Fruit fly (Drosophila melanogaster) whole organism, prepupa: ENCODE data around the gene CG3368.

Experiments used
- Blimp-1 ChIP-seq: fragments of 200-800 bp; sonication (Bioruptor generic); optimal IDR thresholded peaks from 3 replicates; lab custom pipeline; 2017; ENCODE audit warnings: missing biosample characterization, missing genetic modification characterization, mild to moderate bottlenecking, moderate library complexity, missing genetic modification reagents
- CG11294 ChIP-seq: fragments of 200-800 bp; sonication (Bioruptor generic); IDR thresholded peaks from 2 replicates; pipeline ENCODE4 v1.3.6; 2022; ENCODE audit warnings: missing biosample characterization, missing genetic modification characterization
- CG11762 ChIP-seq: fragments of 200-800 bp; sonication (Bioruptor generic); optimal IDR thresholded peaks from 3 replicates; lab custom pipeline; 2016; ENCODE audit warnings: missing biosample characterization, missing genetic modification characterization; ENCODE audit not compliant: insufficient read depth
- CG11902 ChIP-seq: fragments of 200-800 bp; sonication (Bioruptor generic); optimal IDR thresholded peaks from 3 replicates; lab custom pipeline; 2016; ENCODE audit warnings: missing biosample characterization, missing genetic modification characterization
- CG1621 ChIP-seq: fragments of 200-800 bp; sonication (Bioruptor generic); optimal IDR thresholded peaks from 3 replicates; lab custom pipeline; 2018; ENCODE audit warnings: missing biosample characterization, mild to moderate bottlenecking, missing genetic modification characterization
- CG3032 ChIP-seq: fragments of 200-800 bp; optimal IDR thresholded peaks from 2 replicates; lab custom pipeline; 2019; ENCODE audit warnings: missing biosample characterization, mild to moderate bottlenecking, missing genetic modification characterization, moderate library complexity
- CG34406 ChIP-seq: fragments of 200-800 bp; sonication (Bioruptor generic); optimal IDR thresholded peaks from 3 replicates; lab custom pipeline; 2016; ENCODE audit warnings: missing biosample characterization, missing genetic modification characterization
- CG3919 ChIP-seq: fragments of 200-800 bp; sonication (Bioruptor generic); optimal IDR thresholded peaks from 3 replicates; lab custom pipeline; 2016; ENCODE audit warnings: missing biosample characterization, missing genetic modification characterization
- CG4318 ChIP-seq: fragments of 200-800 bp; sonication (Bioruptor generic); optimal IDR thresholded peaks from 3 replicates; lab custom pipeline; 2017; ENCODE audit warnings: missing biosample characterization, mild to moderate bottlenecking, missing genetic modification characterization
- CG6276 ChIP-seq: fragments of 200-800 bp; sonication (Bioruptor generic); optimal IDR thresholded peaks from 2 replicates; lab custom pipeline; 2017; ENCODE audit warnings: missing biosample characterization, mild to moderate bottlenecking, missing genetic modification characterization
- CG6792 ChIP-seq: fragments of 200-800 bp; sonication (Bioruptor generic); optimal IDR thresholded peaks from 3 replicates; lab custom pipeline; 2016; ENCODE audit warnings: missing biosample characterization, missing genetic modification characterization
- CG6808 ChIP-seq: fragments of 200-800 bp; sonication (Bioruptor generic); optimal IDR thresholded peaks from 3 replicates; lab custom pipeline; 2017; ENCODE audit warnings: missing biosample characterization, missing genetic modification characterization, mild to moderate bottlenecking, moderate library complexity, missing genetic modification reagents
- CG6854 ChIP-seq: fragments of 200-800 bp; sonication (Bioruptor generic); optimal IDR thresholded peaks from 2 replicates; lab custom pipeline; 2017; ENCODE audit warnings: missing biosample characterization, mild to moderate bottlenecking, missing genetic modification characterization
- CG8319 ChIP-seq: fragments of 200-800 bp; sonication (Bioruptor generic); optimal IDR thresholded peaks from 3 replicates; lab custom pipeline; 2016; ENCODE audit warnings: missing biosample characterization, missing genetic modification characterization
- CG8632 ChIP-seq: fragments of 200-800 bp; sonication (Bioruptor generic); optimal IDR thresholded peaks from 3 replicates; lab custom pipeline; 2016; ENCODE audit warnings: missing biosample characterization, missing genetic modification characterization
- Eip75B ChIP-seq: fragments of 200-800 bp; sonication (Bioruptor generic); optimal IDR thresholded peaks from 3 replicates; lab custom pipeline; 2016; ENCODE audit warnings: missing biosample characterization, missing genetic modification characterization
- Eip78C ChIP-seq: fragments of 200-800 bp; sonication (Bioruptor generic); peaks from one replicate; lab custom pipeline; 2016; ENCODE audit warnings: missing biosample characterization, missing genetic modification characterization
- Eip93F ChIP-seq: fragments of 200-800 bp; sonication (Bioruptor generic); optimal IDR thresholded peaks from 2 replicates; lab custom pipeline; 2016; ENCODE audit warnings: missing biosample characterization, mild to moderate bottlenecking, missing genetic modification characterization
- Ets21C ChIP-seq: fragments of 200-800 bp; sonication (Bioruptor generic); optimal IDR thresholded peaks from 3 replicates; lab custom pipeline; 2016; ENCODE audit warnings: missing biosample characterization, missing genetic modification characterization
- Ets96B ChIP-seq: fragments of 200-800 bp; optimal IDR thresholded peaks from 2 replicates; lab custom pipeline; 2019; ENCODE audit warnings: missing biosample characterization, mild to moderate bottlenecking, missing genetic modification characterization, moderate library complexity
- Gug ChIP-seq: fragments of 200-800 bp; sonication (Bioruptor generic); IDR thresholded peaks from 2 replicates; pipeline ENCODE4 v1.3.6; 2022; ENCODE audit warnings: missing biosample characterization, missing genetic modification characterization
- Hr38 ChIP-seq: sonication (Bioruptor generic); optimal IDR thresholded peaks from 2 replicates; lab custom pipeline; 2016; ENCODE audit warnings: missing biosample characterization, missing genetic modification characterization
- Hr39 ChIP-seq: fragments of 200-800 bp; sonication (Bioruptor generic); optimal IDR thresholded peaks from 2 replicates; lab custom pipeline; 2016; ENCODE audit warnings: missing biosample characterization, missing genetic modification characterization
- Hr4 ChIP-seq: fragments of 200-800 bp; sonication (Bioruptor generic); optimal IDR thresholded peaks from 3 replicates; lab custom pipeline; 2016; ENCODE audit warnings: missing biosample characterization, missing genetic modification characterization
- Lpt ChIP-seq: fragments of 200-800 bp; sonication (Bioruptor generic); optimal IDR thresholded peaks from 3 replicates; lab custom pipeline; 2016; ENCODE audit warnings: missing biosample characterization, missing genetic modification characterization
- OdsH ChIP-seq: fragments of 200-800 bp; sonication (Bioruptor generic); optimal IDR thresholded peaks from 3 replicates; lab custom pipeline; 2016; ENCODE audit warnings: missing biosample characterization, missing genetic modification characterization
- Smox ChIP-seq: fragments of 200-800 bp; sonication (Bioruptor generic); optimal IDR thresholded peaks from 3 replicates; lab custom pipeline; 2016; ENCODE audit warnings: missing biosample characterization, missing genetic modification characterization
- Sox102F ChIP-seq: fragments of 200-800 bp; sonication (Bioruptor generic); optimal IDR thresholded peaks from 2 replicates; lab custom pipeline; 2016; ENCODE audit warnings: missing biosample characterization, mild to moderate bottlenecking, missing genetic modification characterization
- Sox14 ChIP-seq: fragments of 200-800 bp; sonication (Bioruptor generic); optimal IDR thresholded peaks from 3 replicates; lab custom pipeline; 2016; ENCODE audit warnings: missing biosample characterization, missing genetic modification characterization
- Sox15 ChIP-seq: fragments of 200-800 bp; sonication (Bioruptor generic); optimal IDR thresholded peaks from 3 replicates; lab custom pipeline; 2016; ENCODE audit warnings: missing biosample characterization, missing genetic modification characterization
- acj6 ChIP-seq: fragments of 200-800 bp; sonication (Bioruptor generic); optimal IDR thresholded peaks from 3 replicates; lab custom pipeline; 2016; ENCODE audit warnings: missing biosample characterization, missing genetic modification characterization
- cyc ChIP-seq: fragments of 200-800 bp; sonication (Bioruptor generic); optimal IDR thresholded peaks from 3 replicates; lab custom pipeline; 2016; ENCODE audit warnings: missing biosample characterization, missing genetic modification characterization
- dac ChIP-seq: fragments of 200-800 bp; sonication (Bioruptor generic); optimal IDR thresholded peaks from 2 replicates; lab custom pipeline; 2017; ENCODE audit warnings: missing biosample characterization, mild to moderate bottlenecking, missing genetic modification characterization
- dsx ChIP-seq: fragments of 200-800 bp; optimal IDR thresholded peaks from 3 replicates; lab custom pipeline; 2019; ENCODE audit warnings: missing biosample characterization, mild to moderate bottlenecking, missing genetic modification characterization, moderate library complexity; ENCODE audit not compliant: poor library complexity, severe bottlenecking
- eg ChIP-seq: fragments of 200-800 bp; sonication (Bioruptor generic); IDR thresholded peaks from 3 replicates; pipeline ENCODE4 v1.3.6; 2022; ENCODE audit warnings: missing biosample characterization, missing genetic modification characterization
- esn ChIP-seq: fragments of 200-800 bp; sonication (Bioruptor generic); optimal IDR thresholded peaks from 2 replicates; lab custom pipeline; 2016; ENCODE audit warnings: missing biosample characterization, mild to moderate bottlenecking, missing genetic modification characterization, moderate library complexity
- fd85E ChIP-seq: fragments of 200-800 bp; sonication (Bioruptor generic); optimal IDR thresholded peaks from 3 replicates; lab custom pipeline; 2016; ENCODE audit warnings: missing biosample characterization, missing genetic modification characterization
- fkh ChIP-seq: fragments of 200-800 bp; sonication (Bioruptor generic); optimal IDR thresholded peaks from 3 replicates; lab custom pipeline; 2017; ENCODE audit warnings: missing biosample characterization, mild to moderate bottlenecking, missing genetic modification characterization, moderate library complexity
- lz ChIP-seq: fragments of 200-800 bp; sonication (Bioruptor generic); optimal IDR thresholded peaks from 3 replicates; lab custom pipeline; 2016; ENCODE audit warnings: missing biosample characterization, missing genetic modification characterization
- net ChIP-seq: fragments of 200-800 bp; sonication (Bioruptor generic); optimal IDR thresholded peaks from 3 replicates; lab custom pipeline; 2016; ENCODE audit warnings: missing biosample characterization, missing genetic modification characterization
- pdm3 ChIP-seq: fragments of 200-800 bp; sonication (Bioruptor generic); optimal IDR thresholded peaks from 3 replicates; lab custom pipeline; 2016; ENCODE audit warnings: missing biosample characterization, missing genetic modification characterization
- spab ChIP-seq: fragments of 200-800 bp; sonication (Bioruptor generic); optimal IDR thresholded peaks from 2 replicates; lab custom pipeline; 2017; ENCODE audit warnings: missing biosample characterization, mild to moderate bottlenecking, missing genetic modification characterization, missing genetic modification reagents
- ss ChIP-seq, 2 experiments: fragments of 200-800 bp; sonication (Bioruptor generic); optimal IDR thresholded peaks; 2 replicates in 1 of 2; 3 replicates in 1 of 2; lab custom pipeline; 2017 to 2018; ENCODE audit warnings: mild to moderate bottlenecking in 2 of 2, missing biosample characterization in 2 of 2, missing genetic modification characterization in 2 of 2, moderate library complexity in 1 of 2
- svp ChIP-seq: fragments of 200-800 bp; sonication (Bioruptor generic); peaks from one replicate; lab custom pipeline; 2016; ENCODE audit warnings: missing biosample characterization, missing genetic modification characterization
- topi ChIP-seq: fragments of 200-800 bp; sonication (Bioruptor generic); optimal IDR thresholded peaks from 3 replicates; lab custom pipeline; 2016; ENCODE audit warnings: missing biosample characterization, missing genetic modification characterization
- vri ChIP-seq: fragments of 200-800 bp; sonication (Bioruptor generic); optimal IDR thresholded peaks from 3 replicates; lab custom pipeline; 2016; ENCODE audit warnings: missing biosample characterization, mild to moderate bottlenecking, missing genetic modification characterization

CG3368 gene

dm6 chr3R:27282286-27282685 lies 1.3 kb upstream of the CG3368 start, which contains the start of gene mrt (continued):
- TF ChIP-seq CG8632 (GFP tag; lab: Kevin White, UChicago) (peak; percentile 37), Ets21C (GFP tag; lab: Kevin White, UChicago) (peak; percentile 47), pdm3 (GFP tag; lab: Kevin White, UChicago) (peak; percentile 70), spab (GFP tag; lab: Kevin White, UChicago) (peak; percentile 28), Smox (GFP tag; lab: Kevin White, UChicago) (peak; percentile 54), Hr4 (GFP tag; lab: Kevin White, UChicago) (peak; percentile 72), cyc (GFP tag; lab: Kevin White, UChicago) (peak; percentile 58), Sox15 (peak; percentile 48), CG11902 (peak; percentile 29), Eip93F (GFP tag; lab: Kevin White, UChicago) (no peak), vri (GFP tag; lab: Kevin White, UChicago) (peak; percentile 31), Sox14 (peak; percentile 59), Hr39 (peak; percentile 65), OdsH (GFP tag; lab: Kevin White, UChicago) (peak; percentile 72), ss (GFP tag; optimal IDR thresholded peaks at IDR 0.05; lab: Kevin White, UChicago) (no peak), net (GFP tag; lab: Kevin White, UChicago) (peak; percentile 51), CG6808 (GFP tag; lab: Kevin White, UChicago) (peak; percentile 39), CG4318 (peak; percentile 52), CG6854 (GFP tag; lab: Kevin White, UChicago) (no peak), lz (peak; percentile 52), CG11294 (GFP tag; lab: Robert Waterston, UW) (peak; percentile 26; the same call in 1 of the 2 replicates), fd85E (no peak), CG34406 (GFP tag; lab: Kevin White, UChicago) (peak; percentile 14), CG1621 (tag; lab: Kevin White, UChicago) (no peak), eg (GFP tag; lab: Robert Waterston, UW) (peak; percentile 66; the same call in 2 of the 3 replicates), Lpt (GFP tag; lab: Kevin White, UChicago) (no peak), Gug (GFP tag; lab: Robert Waterston, UW) (peak; percentile 36; the same call in 1 of the 2 replicates), Blimp-1 (GFP tag; lab: Kevin White, UChicago) (peak; percentile 5), dac (GFP tag; lab: Kevin White, UChicago) (no peak), Eip78C (GFP tag; lab: Kevin White, UChicago) (peak; percentile 92), esn (GFP tag; lab: Kevin White, UChicago) (peak; percentile 66)

- TF ChIP-seq CG11294 (GFP tag; lab: Robert Waterston, UW) (peak; percentile 41; the same call in 1 of the 2 replicates), Ets96B (tag; lab: Kevin White, UChicago) (peak; percentile 58), CG6854 (GFP tag; lab: Kevin White, UChicago) (no peak), topi (GFP tag; lab: Kevin White, UChicago) (peak; percentile 77), fd85E (no peak), cyc (GFP tag; lab: Kevin White, UChicago) (peak; percentile 83), CG11762 (peak; percentile 61), Eip93F (GFP tag; lab: Kevin White, UChicago) (no peak), svp (peak; percentile 98), Sox102F (GFP tag; lab: Kevin White, UChicago) (no peak), Smox (GFP tag; lab: Kevin White, UChicago) (peak; percentile 79), Hr38 (GFP tag; lab: Kevin White, UChicago) (no peak), CG8319 (GFP tag; lab: Kevin White, UChicago) (peak; percentile 62), Hr4 (GFP tag; lab: Kevin White, UChicago) (peak; percentile 82), fkh (GFP tag; lab: Kevin White, UChicago) (peak; percentile 31), Eip75B (peak; percentile 81), spab (GFP tag; lab: Kevin White, UChicago) (no peak), CG3919 (GFP tag; lab: Kevin White, UChicago) (peak; percentile 80), OdsH (GFP tag; lab: Kevin White, UChicago) (peak; percentile 81), CG4318 (peak; percentile 54), net (GFP tag; lab: Kevin White, UChicago) (peak; percentile 30), CG3032 (tag; lab: Kevin White, UChicago) (peak; percentile 73), dsx (GFP tag; lab: Kevin White, UChicago) (peak; percentile 85), Sox14 (peak; percentile 88), acj6 (GFP tag; lab: Kevin White, UChicago) (peak; percentile 77), Ets21C (GFP tag; lab: Kevin White, UChicago) (peak; percentile 80), CG6792 (peak; percentile 55), CG6276 (no peak), ss (GFP tag; optimal IDR thresholded peaks at IDR 0.05; lab: Kevin White, UChicago) (peak in 1 of 2 experiments; percentile 69)
Measured at dm6 chr3R:27288202-27289135, 4.9 kb downstream of the CG3368 start, which contains the start of the genes bigmax and Hmu. bigmax (minus strand) TSS chr3R:27288526. Hmu (plus strand) TSS chr3R:27288769.
